Worm (Caenorhabditis elegans) whole organism, dauer: Measurements from ENCODE around the gene T20G5.12.
"Not testable (repeated sequence)": the region's sequence is repeated elsewhere in the genome, so short reads cannot be mapped to it uniquely, and the experiment has no call there.

Experiments
- unc-62 ChIP-seq: sonication (generic microtip); optimal IDR thresholded peaks from 2 replicates; lab custom pipeline; 2017; ENCODE audit warnings: missing biosample characterization, missing genetic modification reagents, missing genetic modification characterization

The T20G5.12 gene

DNA sequence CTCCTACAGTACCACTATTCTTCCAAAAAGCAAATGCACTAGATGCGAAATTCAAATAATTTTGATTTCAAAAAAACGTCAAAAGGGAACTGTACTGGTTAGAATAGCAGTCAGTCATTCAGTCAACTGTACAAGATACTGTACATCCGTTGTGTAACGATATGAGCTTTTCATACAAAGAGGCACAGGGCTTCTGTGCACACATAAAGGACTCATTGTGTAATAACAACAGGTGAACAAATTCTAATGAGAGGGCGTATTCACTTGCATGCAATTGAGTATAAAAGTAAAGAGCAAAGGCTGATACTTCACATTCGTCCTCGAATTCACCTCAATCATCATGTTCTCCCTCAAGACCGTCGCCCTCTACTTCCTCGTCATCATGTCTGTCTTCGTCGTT lies 4.0 kb upstream of the T20G5.12 start, which contains the start of gene dod-6:
TSS of gene dod-6 (plus strand) at position 301 of the 400 bp plus-strand sequence.
- TF ChIP-seq unc-62: no peak

DNA sequence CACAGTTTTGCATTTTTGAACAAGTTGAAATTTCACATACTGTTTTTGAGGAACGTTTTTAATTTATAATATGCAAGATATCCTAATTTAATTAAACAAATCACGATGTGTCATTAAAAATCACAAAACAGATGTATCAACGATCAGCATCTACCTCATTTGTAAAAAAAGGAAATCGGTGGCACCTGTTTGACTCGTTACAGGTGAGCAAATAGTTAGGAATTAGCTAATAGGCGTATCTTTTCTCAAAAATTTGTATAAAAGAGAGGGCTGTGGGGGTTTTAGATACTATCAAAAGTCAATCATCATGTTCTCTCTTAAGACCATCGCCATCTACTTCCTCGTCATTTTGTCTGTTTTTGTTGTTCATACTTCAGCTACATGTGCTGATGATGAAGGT lies 2.4 kb upstream of the T20G5.12 start, which contains the start of gene T20G5.8:
TSS of gene T20G5.8 (plus strand) at position 301 of the 400 bp plus-strand sequence.
- TF ChIP-seq unc-62: no peak

DNA sequence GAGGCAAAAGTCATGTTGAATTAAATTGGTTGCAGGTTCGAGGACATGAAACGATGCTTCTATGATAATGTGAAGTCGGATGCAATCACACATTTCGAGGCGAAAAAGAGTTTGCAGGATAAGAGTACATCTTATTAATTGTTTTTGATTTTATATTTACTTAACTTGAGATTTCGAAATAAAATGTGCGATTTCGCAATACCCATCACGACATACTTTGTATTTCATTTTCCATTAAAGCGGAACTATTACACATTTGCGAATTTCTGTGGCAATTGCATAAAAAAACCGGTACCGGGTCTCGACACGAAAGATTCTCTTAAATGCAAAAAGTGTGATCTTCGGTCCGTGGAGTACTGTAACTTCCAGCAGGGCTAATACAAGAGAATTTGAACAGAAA lies 987 bp downstream of the T20G5.12 start:
- no peak for TF ChIP-seq unc-62

DNA sequence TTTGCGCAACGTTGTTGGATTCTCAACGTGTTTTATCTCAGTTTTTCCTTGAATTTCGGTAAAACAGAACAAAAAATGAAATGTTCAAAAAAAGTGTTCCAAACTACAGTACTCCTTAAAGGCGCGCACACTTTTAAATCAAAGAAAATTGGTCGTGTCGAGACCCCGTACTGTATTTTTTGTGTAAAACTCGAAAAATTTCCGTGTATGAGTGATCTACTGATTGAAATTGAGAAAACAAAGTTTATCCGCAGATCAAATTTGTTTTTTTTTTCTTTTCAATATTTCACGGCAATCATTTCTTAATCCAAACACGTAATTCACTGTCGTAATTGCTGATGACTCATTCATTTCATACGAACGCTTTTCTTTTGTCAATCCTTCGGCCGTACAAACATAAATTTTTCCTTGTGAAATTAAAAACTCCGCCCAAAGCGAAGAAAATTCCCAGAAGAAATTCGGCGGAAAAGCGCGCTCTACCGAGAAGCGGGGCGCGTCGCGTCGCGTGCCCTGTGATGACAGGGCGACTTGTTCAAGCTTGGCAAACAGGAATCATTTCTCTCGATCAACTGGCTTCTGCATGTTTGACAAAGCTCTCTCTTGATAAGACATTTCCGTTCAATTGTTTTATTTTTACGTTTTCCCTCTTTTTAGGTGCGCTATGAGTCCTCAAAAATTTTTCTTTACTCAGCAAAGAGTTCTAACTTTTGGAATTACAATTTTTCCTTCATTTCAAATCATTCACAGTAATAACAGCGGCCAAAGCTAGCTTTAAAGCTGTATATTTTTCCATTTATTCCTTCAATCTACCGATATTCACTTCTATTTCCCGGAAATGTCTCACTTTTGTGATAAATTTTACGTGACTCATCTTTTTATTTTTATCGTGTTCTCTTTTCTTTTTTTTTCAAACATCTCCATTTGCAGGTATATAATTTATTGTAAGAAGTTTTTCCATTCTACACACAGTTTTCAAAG lies 1.8 kb downstream of the T20G5.12 start, which contains the start of gene chc-1:
TSS of gene chc-1 (plus strand) at position 928 of the 978 bp plus-strand sequence.
- no peak for TF ChIP-seq unc-62

DNA sequence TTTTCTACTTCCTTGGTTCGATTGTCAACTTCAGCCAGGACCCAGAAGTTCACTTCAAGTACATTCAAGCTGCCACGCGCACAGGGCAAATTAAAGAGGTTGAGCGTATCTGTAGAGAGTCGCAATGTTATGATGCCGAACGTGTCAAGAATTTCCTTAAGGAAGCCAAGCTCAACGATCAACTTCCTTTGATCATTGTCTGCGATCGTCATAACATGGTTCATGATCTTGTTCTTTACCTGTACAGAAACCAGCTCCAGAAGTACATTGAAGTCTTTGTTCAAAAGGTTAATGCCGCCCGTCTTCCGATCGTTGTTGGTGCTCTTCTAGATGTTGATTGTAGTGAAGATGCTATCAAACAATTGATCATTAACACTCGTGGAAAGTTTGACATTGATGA lies 4.9 kb downstream of the T20G5.12 start:
- TF ChIP-seq unc-62: no peak

DNA sequence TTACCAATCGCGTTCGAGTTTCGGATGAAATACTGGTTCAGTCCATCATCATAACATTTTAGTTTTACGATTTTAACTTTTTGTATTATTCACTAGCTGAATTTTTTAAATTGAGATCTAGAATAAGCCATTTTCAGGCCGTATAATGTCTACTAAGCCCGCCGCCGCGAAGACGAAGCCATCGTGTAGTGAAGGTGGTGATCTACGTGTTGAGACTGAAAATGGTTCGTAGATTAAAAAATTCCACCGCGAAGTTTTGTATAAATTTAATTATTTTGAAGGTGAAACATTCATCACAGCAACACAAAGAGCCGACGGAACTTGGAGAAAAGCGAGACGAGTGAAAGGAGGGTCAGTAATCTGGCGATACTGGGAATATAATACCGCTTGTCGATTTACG lies 8.3 kb downstream of the T20G5.12 start, which contains the start of gene T20G5.9:
TSS of gene T20G5.9 (plus strand) at position 138 of the 400 bp plus-strand sequence.
- TF ChIP-seq unc-62: no peak

DNA sequence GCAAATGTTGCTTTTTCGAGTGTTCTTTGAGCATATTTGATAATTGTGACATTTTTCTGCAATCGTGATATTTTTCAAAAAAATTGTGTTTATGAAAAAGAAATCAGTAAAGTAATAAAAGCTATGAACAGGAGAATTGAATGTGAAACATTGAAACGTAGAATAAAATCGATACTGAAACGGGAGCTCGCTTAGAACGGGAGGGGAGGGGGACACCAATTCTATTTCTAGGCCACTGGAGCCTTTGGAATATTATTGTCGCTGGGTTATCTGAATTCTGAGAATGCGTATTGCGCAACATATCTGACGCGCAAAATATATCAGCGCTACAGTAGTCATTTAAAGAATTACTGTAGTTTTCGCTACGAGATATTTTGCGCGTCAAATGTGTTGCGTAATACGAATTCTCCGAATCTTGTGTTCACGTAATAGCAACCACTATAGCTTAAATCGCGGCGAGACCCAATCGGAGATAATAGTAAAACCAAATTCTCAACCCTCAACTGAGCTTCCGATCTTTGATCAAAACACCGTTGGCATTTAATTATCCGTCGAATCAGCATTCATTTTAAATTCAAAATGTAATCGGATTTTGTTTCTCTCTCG lies 10.6 kb downstream of the T20G5.12 start, which contains the start of the genes blos-1 and best-18:
TSS of gene blos-1 (minus strand) at position 58 of the 606 bp plus-strand sequence.
TSS of gene best-18 (plus strand) at position 508 of the 606 bp plus-strand sequence.
- no peak for TF ChIP-seq unc-62

DNA sequence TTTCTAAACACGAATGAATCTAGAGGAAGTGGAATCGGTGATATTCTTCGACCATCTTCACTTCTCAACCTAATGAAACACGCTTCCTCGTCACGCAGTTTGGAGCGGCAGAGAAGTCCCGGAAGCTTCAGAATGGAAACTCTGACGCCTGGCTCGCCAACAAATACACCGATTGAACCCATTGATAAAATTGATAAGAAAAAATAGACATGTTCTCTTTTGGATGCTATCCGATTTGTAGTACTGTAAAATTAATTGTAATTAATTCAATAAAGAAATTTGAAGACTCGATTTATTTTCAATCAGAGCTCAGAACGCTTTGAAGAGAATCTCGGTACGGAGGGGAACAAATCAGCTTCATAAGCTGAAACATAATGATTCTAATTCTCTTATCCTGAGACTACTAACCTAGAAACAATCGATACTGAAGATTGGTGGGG lies 13.2 kb downstream of the T20G5.12 start:
- TF ChIP-seq unc-62: no peak

DNA sequence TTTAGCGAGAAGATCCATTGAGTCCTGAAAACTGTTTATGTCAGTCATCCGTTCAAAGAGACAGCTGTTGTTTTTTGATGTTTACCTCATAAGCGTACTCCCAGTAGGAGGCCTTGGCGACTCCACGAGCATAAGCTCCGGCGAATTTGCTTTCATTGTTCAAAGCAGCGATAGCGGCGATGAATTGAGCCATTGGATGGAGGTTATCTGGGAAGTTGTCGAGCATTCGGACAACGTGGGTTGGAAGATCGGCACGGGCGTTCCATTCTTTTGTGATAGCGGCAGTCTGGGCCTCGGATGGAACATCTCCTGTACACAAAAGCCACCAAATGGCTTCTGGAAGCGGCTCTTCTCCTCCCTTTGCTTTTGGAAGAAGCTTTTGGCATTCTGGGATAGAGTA lies 14.5 kb downstream of the T20G5.12 start:
- no peak for TF ChIP-seq unc-62

DNA sequence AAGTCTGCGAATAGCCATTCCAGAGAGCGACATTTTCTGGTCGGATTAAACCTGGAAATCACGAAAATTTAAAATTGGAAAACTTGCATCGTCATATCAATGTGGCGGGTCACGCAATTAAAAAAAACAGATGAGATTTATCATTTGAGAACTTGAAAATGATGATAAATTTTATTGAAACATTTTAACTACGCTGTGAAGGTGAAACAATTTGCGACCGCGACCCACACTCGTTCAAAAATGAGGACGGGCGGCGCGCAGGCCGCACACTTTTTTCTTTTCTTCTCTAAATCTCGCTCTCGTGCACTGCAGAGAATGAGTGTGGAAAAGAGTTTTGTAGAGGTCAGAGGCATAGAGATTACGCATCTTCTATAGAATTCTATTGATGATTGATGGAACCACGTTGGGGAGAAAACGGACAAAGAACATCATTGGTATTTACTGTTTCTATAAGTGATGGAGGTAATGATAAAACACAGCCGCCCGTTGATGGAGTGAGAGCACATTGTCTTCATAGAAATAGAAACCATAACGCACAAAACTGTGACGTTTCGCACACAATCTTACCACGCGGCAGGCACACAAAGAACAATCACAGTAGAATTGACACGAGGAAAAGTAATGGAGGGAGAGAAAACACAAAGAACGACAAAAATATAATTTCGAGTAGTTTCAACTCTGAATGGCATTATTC lies 15.3 kb downstream of the T20G5.12 start, which contains the start of gene cts-1:
TSS of gene cts-1 (minus strand) at position 51 of the 694 bp plus-strand sequence.
- no peak for TF ChIP-seq unc-62

DNA sequence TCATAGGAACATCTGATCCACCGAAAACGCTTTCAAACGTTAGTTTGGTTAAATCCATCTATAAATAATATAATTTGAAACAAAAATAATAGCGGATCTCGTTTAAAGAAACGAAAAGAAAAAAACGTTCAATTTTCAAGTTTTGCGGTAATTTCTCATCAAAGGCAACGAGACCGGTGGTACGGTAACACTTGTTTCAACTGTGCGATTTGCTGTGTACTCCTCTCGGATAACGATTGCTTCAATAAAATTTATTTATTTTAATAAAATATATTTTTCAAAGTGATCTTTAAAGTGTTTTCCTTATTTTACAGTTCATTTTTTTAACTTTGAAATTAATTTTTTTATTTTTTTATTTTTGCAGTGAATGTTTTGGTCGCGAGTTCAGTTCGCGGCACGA lies 17.2 kb downstream of the T20G5.12 start, which contains the start of the genes rde-4 and cox-14:
TSS of gene rde-4 (minus strand) at position 60 of the 400 bp plus-strand sequence.
TSS of gene cox-14 (plus strand) at position 356 of the 400 bp plus-strand sequence.
- no peak for TF ChIP-seq unc-62

DNA sequence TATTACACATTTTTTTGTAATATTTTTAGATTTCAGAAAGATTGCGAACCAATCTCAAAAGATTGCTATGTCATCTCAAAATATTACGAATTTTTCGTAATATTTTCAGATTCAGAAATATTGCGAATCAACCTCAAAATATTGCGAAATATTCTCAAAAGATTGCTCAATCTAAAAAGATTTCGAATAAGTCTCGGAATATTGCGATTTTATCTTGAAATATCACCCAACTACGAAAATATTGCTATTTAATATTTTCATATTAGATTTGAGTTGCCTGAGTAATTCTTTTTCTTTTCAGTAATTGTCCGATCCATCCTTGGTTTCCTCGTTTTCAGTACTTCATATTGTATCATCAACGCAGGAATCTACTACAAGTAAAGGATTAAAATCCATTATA lies 20.5 kb downstream of the T20G5.12 start, which contains the start of gene Y70G10A.4:
TSS of gene Y70G10A.4 (plus strand) at position 301 of the 400 bp plus-strand sequence.
- not testable (repeated sequence) for TF ChIP-seq unc-62

DNA sequence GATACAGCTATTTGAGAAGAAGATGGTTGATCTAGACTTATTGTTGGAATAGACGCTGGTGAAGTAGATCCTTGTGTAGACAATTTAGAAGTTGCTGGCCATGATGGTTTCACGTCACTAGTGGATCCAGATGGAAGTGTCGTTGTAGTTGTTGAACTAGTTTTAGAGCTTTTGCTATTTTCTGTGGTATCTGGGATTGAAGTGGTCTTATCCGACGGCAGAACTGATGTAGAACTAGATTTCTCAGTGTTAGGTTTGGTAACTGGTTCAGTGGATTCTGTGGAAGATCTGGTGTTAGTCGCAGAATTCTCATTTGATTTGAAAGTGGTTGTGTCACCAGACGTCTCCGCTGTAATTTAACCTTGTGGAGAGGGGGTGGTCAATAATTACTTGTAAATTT lies 30.2 kb downstream of the T20G5.12 start:
- TF ChIP-seq unc-62: no peak

DNA sequence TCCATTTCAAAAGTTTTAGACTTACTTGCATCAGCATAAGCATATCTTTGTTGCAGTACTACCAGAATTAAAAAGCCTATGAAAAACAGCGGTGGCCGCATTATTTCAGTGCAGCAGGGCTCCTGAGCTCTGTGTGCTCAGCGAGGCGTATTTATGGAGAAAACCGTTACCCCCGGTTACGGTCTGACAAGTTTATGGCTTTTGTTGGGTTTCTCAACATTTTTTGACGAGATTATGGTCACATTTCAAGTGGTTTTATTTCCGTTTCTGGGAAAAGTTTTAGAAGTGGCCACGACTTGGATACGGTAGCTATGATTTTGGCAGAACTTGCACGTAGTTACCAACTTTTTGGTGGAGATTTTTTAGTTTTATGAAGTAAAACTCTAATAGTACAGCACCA lies 32.6 kb downstream of the T20G5.12 start, which contains the start of gene paml-1:
TSS of gene paml-1 (minus strand) at position 101 of the 400 bp plus-strand sequence.
- no peak for TF ChIP-seq unc-62

DNA sequence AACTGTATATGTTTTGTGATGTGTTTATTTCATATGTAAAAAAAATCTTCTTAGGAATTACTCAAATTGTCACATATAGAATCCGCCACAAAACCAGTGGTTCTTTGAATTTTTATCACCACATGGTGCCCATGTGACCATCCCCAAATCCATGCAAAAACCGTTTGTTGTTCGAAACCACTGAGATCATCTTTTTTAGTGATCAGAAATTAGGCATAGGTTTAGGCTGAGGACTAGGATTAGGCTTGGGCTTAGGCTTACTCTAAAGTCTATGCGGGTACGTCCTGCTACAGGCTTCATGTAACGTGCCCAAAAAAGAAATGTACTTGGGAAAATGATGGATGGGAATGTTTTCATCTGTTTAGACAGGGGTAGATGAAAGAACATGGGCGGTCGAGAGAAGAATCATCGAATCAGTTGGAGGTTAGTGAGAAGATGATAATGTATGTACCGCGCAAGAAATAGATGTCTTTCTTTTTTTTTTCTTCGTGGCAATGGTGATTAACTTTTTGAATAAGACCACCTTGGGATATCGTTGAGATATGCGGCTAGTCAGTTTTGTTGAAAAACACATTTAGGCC lies 35.0 kb downstream of the T20G5.12 start:
- no peak for TF ChIP-seq unc-62
